Worm (Caenorhabditis elegans): ENCODE measurements around the gene C09E8.6.

DNA sequence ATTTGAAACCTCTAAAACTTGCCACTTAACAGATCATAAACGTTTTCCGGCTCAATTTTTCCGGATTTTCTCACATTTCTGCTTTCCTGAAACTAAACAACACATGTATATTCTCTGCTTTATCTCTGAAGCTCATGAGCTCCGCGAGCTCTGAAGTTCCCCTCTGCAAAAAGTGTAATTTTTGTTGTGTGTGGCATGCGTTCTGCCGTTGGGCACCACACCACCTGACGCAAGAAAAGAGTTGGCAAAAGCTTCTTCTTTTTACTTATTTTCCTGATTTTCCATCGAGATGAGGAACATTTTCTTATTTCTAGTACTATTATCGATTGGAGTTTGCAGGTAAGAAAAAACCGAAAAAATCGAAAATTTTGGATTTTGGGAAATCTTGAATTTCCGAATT, 29.9 kb upstream of the C09E8.6 start, which contains the start of gene lgc-34:
- TF ChIP-seq ama-1 (optimal IDR thresholded peaks at IDR 0.05) (no peak), F13C5.2 (tag; optimal IDR thresholded peaks at IDR 0.05) (no peak), hmbx-1 (tag; optimal IDR thresholded peaks at IDR 0.05) (no peak), sea-1 (GFP tag; conservative IDR thresholded peaks at IDR 0.05) (no peak), ceh-13 (GFP tag; optimal IDR thresholded peaks at IDR 0.05) (no peak), hnd-1 (tag; optimal IDR thresholded peaks at IDR 0.05) (no peak), scrt-1 (GFP tag; IDR thresholded peaks at IDR 0.05) (no peak), pes-1 (GFP tag; IDR thresholded peaks at IDR 0.05) (no peak), aly-1 (tag; optimal IDR thresholded peaks at IDR 0.05) (no peak), ceh-36 (tag; optimal IDR thresholded peaks at IDR 0.05) (no peak), flt-1 (GFP tag; IDR thresholded peaks at IDR 0.05) (no peak), tbx-37 (GFP tag; conservative IDR thresholded peaks at IDR 0.05) (no peak), B0310.2 (tag; optimal IDR thresholded peaks at IDR 0.05) (no peak)
